Fruit fly (Drosophila melanogaster): ENCODE results near the gene CG13983.

The CG13983 gene

dm6 chr2L:6271384-6271783 lies 7.1 kb upstream of the CG13983 start:
- TF ChIP-seq jim (GFP tag; optimal IDR thresholded peaks at IDR 0.05) (no peak), sv (GFP tag; optimal IDR thresholded peaks at IDR 0.05) (no peak), sage (GFP tag; optimal IDR thresholded peaks at IDR 0.05) (no peak)

- no peak for TF ChIP-seq brk (GFP tag; optimal IDR thresholded peaks at IDR 0.05)
- TF ChIP-seq fru (GFP tag; optimal IDR thresholded peaks at IDR 0.05): no peak
- TF ChIP-seq rgr (GFP tag; optimal IDR thresholded peaks at IDR 0.05): no peak
- TF ChIP-seq Mio (GFP tag; optimal IDR thresholded peaks at IDR 0.05): no peak
- no peak for TF ChIP-seq Myc (optimal IDR thresholded peaks at IDR 0.05)
- no peak for TF ChIP-seq Abd-B (GFP tag; optimal IDR thresholded peaks at IDR 0.05)
- TF ChIP-seq Dif (GFP tag; optimal IDR thresholded peaks at IDR 0.05; ENCODE audit: partially characterized antibody): no peak
- TF ChIP-seq Dfd (GFP tag; optimal IDR thresholded peaks at IDR 0.05): no peak
- no peak for TF ChIP-seq dmrt93B (GFP tag; optimal IDR thresholded peaks at IDR 0.05)
Observed at dm6 chr2L:6259629-6260028, 4.7 kb downstream of the CG13983 start.

dm6 chr2L:6255488-6255887 lies 8.8 kb downstream of the CG13983 start, which contains the start of gene AANATL2:
TSS of gene AANATL2 (plus strand) at chr2L:6255859.
- TF ChIP-seq dsf (GFP tag; optimal IDR thresholded peaks at IDR 0.05; ENCODE audit: borderline replicate concordance) (no peak), Dfd (GFP tag; optimal IDR thresholded peaks at IDR 0.05) (no peak), CrebA (GFP tag; optimal IDR thresholded peaks at IDR 0.05; ENCODE audit: borderline replicate concordance) (no peak), ey (GFP tag; optimal IDR thresholded peaks at IDR 0.05) (no peak), Hr78 (GFP tag; optimal IDR thresholded peaks at IDR 0.05) (no peak), br (GFP tag; optimal IDR thresholded peaks at IDR 0.05) (no peak), Myc (optimal IDR thresholded peaks at IDR 0.05) (no peak), Abd-B (GFP tag; optimal IDR thresholded peaks at IDR 0.05) (no peak), dl (GFP tag; optimal IDR thresholded peaks at IDR 0.05; ENCODE audit: insufficient read depth in 1 of 2, partially characterized antibody in 2 of 2) (no peak), CG32264 (GFP tag; optimal IDR thresholded peaks at IDR 0.05) (no peak), GATAd (GFP tag; optimal IDR thresholded peaks at IDR 0.05) (no peak), woc (GFP tag; optimal IDR thresholded peaks at IDR 0.05) (no peak)

dm6 chr2L:6253005-6253353 lies 11.3 kb downstream of the CG13983 start, which contains the start of gene Ddr:
TSS of gene Ddr (plus strand) at chr2L:6253123.
- TF ChIP-seq Dif (GFP tag; optimal IDR thresholded peaks at IDR 0.05; ENCODE audit: partially characterized antibody) (no peak), dmrt93B (GFP tag; optimal IDR thresholded peaks at IDR 0.05) (no peak), br (GFP tag; optimal IDR thresholded peaks at IDR 0.05) (no peak), Rel (GFP tag; optimal IDR thresholded peaks at IDR 0.05) (no peak), Rel (tag; optimal IDR thresholded peaks at IDR 0.05) (no peak), Sp1 (GFP tag; optimal IDR thresholded peaks at IDR 0.05) (no peak), brk (GFP tag; optimal IDR thresholded peaks at IDR 0.05) (no peak), woc (GFP tag; optimal IDR thresholded peaks at IDR 0.05) (no peak), ey (GFP tag; optimal IDR thresholded peaks at IDR 0.05) (no peak), Abd-B (GFP tag; optimal IDR thresholded peaks at IDR 0.05) (no peak), CG32264 (GFP tag; optimal IDR thresholded peaks at IDR 0.05) (no peak), Myc (optimal IDR thresholded peaks at IDR 0.05) (no peak)

dm6 chr2L:6252258-6253004 lies 11.9 kb downstream of the CG13983 start:
- TF ChIP-seq Dif (GFP tag; optimal IDR thresholded peaks at IDR 0.05; ENCODE audit: partially characterized antibody) (peak; percentile 72), dl (GFP tag; optimal IDR thresholded peaks at IDR 0.05; ENCODE audit: insufficient read depth in 1 of 2, partially characterized antibody in 2 of 2) (peak; percentile 28 to 50), woc (GFP tag; optimal IDR thresholded peaks at IDR 0.05) (no peak), fru (GFP tag; optimal IDR thresholded peaks at IDR 0.05) (peak; percentile 82)

- no peak for TF ChIP-seq Dif (GFP tag; optimal IDR thresholded peaks at IDR 0.05; ENCODE audit: partially characterized antibody)
- TF ChIP-seq CG9705 (GFP tag; optimal IDR thresholded peaks at IDR 0.05): no peak
- TF ChIP-seq Rel (GFP tag; optimal IDR thresholded peaks at IDR 0.05): no peak
- no peak for TF ChIP-seq Rel (tag; optimal IDR thresholded peaks at IDR 0.05)
- TF ChIP-seq woc (GFP tag; optimal IDR thresholded peaks at IDR 0.05): no peak
- no peak for TF ChIP-seq h (GFP tag; optimal IDR thresholded peaks at IDR 0.05)
- TF ChIP-seq psq (GFP tag; optimal IDR thresholded peaks at IDR 0.05): no peak
- no peak for TF ChIP-seq Hr78 (GFP tag; optimal IDR thresholded peaks at IDR 0.05)
- no peak for TF ChIP-seq foxo (GFP tag; optimal IDR thresholded peaks at IDR 0.05)
- no peak for TF ChIP-seq jim (GFP tag; optimal IDR thresholded peaks at IDR 0.05)
- no peak for TF ChIP-seq br (GFP tag; optimal IDR thresholded peaks at IDR 0.05)
Observed at dm6 chr2L:6249421-6249820, 14.9 kb downstream of the CG13983 start.

All from whole organism, wandering third instar larva.